Worm (Caenorhabditis elegans): ENCODE data around the gene nuo-3.
A peak's percentile ranks its signal among the peaks of the same experiment; 100 is the strongest.

Gene nuo-3

DNA sequence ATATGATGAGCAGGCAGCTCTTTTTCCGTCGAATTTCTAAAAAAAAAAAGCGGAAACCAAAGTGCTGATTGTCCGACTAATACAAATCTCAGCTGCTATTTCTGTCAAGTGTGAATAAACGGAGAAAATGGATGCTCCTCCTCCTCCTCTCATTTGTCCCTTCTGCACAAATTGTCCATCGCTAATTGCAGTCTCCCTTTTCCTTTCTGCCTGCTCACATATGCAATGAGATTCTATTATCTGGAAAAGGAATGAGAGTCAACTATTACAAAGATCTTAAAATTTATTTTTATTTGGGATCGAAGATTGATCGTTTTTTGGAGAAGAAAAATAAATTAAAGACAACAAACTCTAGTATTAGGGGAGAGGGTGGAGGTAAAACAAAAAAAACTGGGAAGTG, 24.9 kb upstream of the nuo-3 start (continued):
- TF ChIP-seq tlf-1 (GFP tag; optimal IDR thresholded peaks at IDR 0.05) (peak; percentile 76), aptf-2 (GFP tag; conservative IDR thresholded peaks at IDR 0.05) (no peak), ZK185.1 (tag; optimal IDR thresholded peaks at IDR 0.05; ENCODE audit: poor library complexity, severe bottlenecking) (peak; percentile 41), dox-1 (GFP tag; IDR thresholded peaks at IDR 0.05) (no peak), ceh-100 (GFP tag; IDR thresholded peaks at IDR 0.05) (0 out of 2 replicates have a peak, but pooled peaks have one; percentile 13), F10E7.11 (tag; optimal IDR thresholded peaks at IDR 0.05) (peak; percentile 63), hmg-1.2 (GFP tag; IDR thresholded peaks at IDR 0.05) (peak; percentile 24; the same call in 1 of the 2 replicates), ama-1 (optimal IDR thresholded peaks at IDR 0.05) (peak; percentile 6), ama-1 (GFP tag; optimal IDR thresholded peaks at IDR 0.05) (peak; percentile 13 to 39), F33H1.4 (GFP tag; IDR thresholded peaks at IDR 0.05) (peak; percentile 33; the same call in 1 of the 2 replicates), attf-6 (GFP tag; IDR thresholded peaks at IDR 0.05) (peak; percentile 95), let-607 (tag; optimal IDR thresholded peaks at IDR 0.05) (peak; percentile 32 to 82), ets-4 (GFP tag; optimal IDR thresholded peaks at IDR 0.05) (no peak), Y67H2A.10 (GFP tag; conservative IDR thresholded peaks at IDR 0.05) (no peak), tbp1 (GFP tag; optimal IDR thresholded peaks at IDR 0.05) (peak; percentile 41), him-1 (tag; optimal IDR thresholded peaks at IDR 0.05) (peak; percentile 24), pbrm-1 (GFP tag; IDR thresholded peaks at IDR 0.05) (peak; percentile 73), lin-35 (GFP tag; optimal IDR thresholded peaks at IDR 0.05) (peak in 1 of 3 experiments; percentile 29), lin-54 (GFP tag; optimal IDR thresholded peaks at IDR 0.05) (peak; percentile 60), pha-4 (tag; optimal IDR thresholded peaks at IDR 0.05) (no peak), snpc-3.4 (tag; optimal IDR thresholded peaks at IDR 0.05) (peak; percentile 48), ztf-22 (GFP tag; optimal IDR thresholded peaks at IDR 0.05) (no peak), ztf-18 (tag; optimal IDR thresholded peaks at IDR 0.05) (peak; percentile 49), lin-40 (tag; optimal IDR thresholded peaks at IDR 0.05) (peak; percentile 41), mcd-1 (GFP tag; IDR thresholded peaks at IDR 0.05) (peak; percentile 41)

- TF ChIP-seq sptf-2 (GFP tag; optimal IDR thresholded peaks at IDR 0.05) (no peak), chd-7 (tag; optimal IDR thresholded peaks at IDR 0.05) (no peak), lsy-27 (tag; optimal IDR thresholded peaks at IDR 0.05; ENCODE audit: borderline replicate concordance, insufficient read depth) (no peak), nhr-120 (GFP tag; IDR thresholded peaks at IDR 0.05) (no peak), ztf-25 (GFP tag; IDR thresholded peaks at IDR 0.05) (no peak), hlh-26 (GFP tag; conservative IDR thresholded peaks at IDR 0.05) (no peak), F10E7.11 (tag; optimal IDR thresholded peaks at IDR 0.05) (no peak)
Measured at ce11 chrIV:14816288-14816687, 18.9 kb upstream of the nuo-3 start, which contains the start of gene Y57G11C.46. TSS of gene Y57G11C.46 (minus strand) at chrIV:14816388.

ce11 chrIV:14806903-14807302, 9.6 kb upstream of the nuo-3 start, which contains the start of gene oig-5:
TSS of gene oig-5 (plus strand) at chrIV:14807203.
- no peak for TF ChIP-seq Y95B8A.8 (GFP tag; IDR thresholded peaks at IDR 0.05)

ce11 chrIV:14802316-14802715, 5.0 kb upstream of the nuo-3 start, which contains the start of gene Y57G11C.1142:
TSS of gene Y57G11C.1142 (plus strand) at chrIV:14802616.
- no peak for TF ChIP-seq madf-3 (GFP tag; IDR thresholded peaks at IDR 0.05)
- no peak for TF ChIP-seq akir-1 (GFP tag; optimal IDR thresholded peaks at IDR 0.05)
- TF ChIP-seq ZK185.1 (tag; optimal IDR thresholded peaks at IDR 0.05; ENCODE audit: poor library complexity, severe bottlenecking), result no peak
- no peak for TF ChIP-seq F52B5.7 (tag; optimal IDR thresholded peaks at IDR 0.05)
- TF ChIP-seq madf-6 (GFP tag; IDR thresholded peaks at IDR 0.05), result no peak
- TF ChIP-seq let-607 (tag; optimal IDR thresholded peaks at IDR 0.05), result no peak
- no peak for TF ChIP-seq ztf-26 (tag; optimal IDR thresholded peaks at IDR 0.05)
- TF ChIP-seq F39B2.1 (GFP tag; IDR thresholded peaks at IDR 0.05), result no peak
